Fruit fly (Drosophila melanogaster): ENCODE results near the gene CG10581.
A peak's percentile ranks its signal among the peaks of the same experiment; 100 is the strongest.

The CG10581 gene

dm6 chr3L:21026917-21027517 lies 7.0 kb downstream of the CG10581 start, which contains the start of gene skd:
Gene skd, minus strand, starts transcription at chr3L:21027434.
- TF ChIP-seq Mnt (GFP tag; optimal IDR thresholded peaks at IDR 0.05) = peak; percentile 6
- TF ChIP-seq cic (GFP tag; optimal IDR thresholded peaks at IDR 0.05) = no peak

DNA sequence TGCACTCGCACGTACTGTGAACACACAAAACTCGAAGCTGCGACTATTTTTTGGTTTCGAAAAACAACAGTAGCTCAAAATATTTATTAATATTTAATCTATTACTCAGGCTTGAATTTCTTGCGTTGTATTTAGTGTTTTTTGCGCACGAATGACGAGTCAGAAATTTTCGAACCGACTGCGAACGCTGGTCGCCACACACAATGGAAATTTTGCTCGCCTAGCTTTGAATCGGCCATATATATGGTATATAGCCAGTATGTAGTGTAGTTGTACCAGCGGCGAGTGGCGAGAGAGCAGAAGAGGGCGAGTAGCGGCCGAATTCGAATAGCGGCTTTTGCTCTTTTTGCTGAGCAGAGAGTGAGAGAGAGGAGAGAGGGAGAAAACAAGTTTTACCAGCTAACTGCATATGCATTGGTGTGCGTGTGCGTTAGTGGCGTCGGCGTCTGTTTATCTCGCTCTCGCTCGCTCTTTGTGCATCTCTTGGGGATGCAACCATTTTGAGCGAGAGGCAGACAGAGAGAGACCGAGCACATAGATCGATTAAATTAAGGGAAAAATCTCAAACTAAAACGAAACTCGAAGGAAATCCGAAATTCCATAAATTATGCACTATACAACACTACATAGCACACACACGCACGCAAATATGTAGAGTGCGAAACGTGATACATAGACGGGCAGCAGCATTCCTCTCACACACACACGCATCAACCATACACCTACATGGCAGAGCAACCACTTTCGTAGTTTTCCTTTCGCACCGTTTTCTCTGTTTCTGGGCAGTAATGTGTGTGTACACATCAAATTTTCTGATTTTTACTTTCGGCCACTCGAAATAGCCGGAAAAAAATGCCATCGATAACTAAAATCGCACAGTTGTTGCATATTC lies 7.7 kb downstream of the CG10581 start:
- TF ChIP-seq kay (GFP tag; ENCODE audit: borderline replicate concordance) (no peak), CG33017 (tag; optimal IDR thresholded peaks at IDR 0.05) (no peak), pad (GFP tag; optimal IDR thresholded peaks at IDR 0.05) (peak; percentile 47), Hr96 (GFP tag; optimal IDR thresholded peaks at IDR 0.05) (peak; percentile 28), Mnt (GFP tag; optimal IDR thresholded peaks at IDR 0.05) (peak; percentile 58), CG12768 (GFP tag; optimal IDR thresholded peaks at IDR 0.05) (peak; percentile 3), ovo (GFP tag; optimal IDR thresholded peaks at IDR 0.05) (peak; percentile 70), tj (GFP tag; optimal IDR thresholded peaks at IDR 0.05) (peak; percentile 41), CG11617 (GFP tag; optimal IDR thresholded peaks at IDR 0.05) (peak; percentile 32)

DNA sequence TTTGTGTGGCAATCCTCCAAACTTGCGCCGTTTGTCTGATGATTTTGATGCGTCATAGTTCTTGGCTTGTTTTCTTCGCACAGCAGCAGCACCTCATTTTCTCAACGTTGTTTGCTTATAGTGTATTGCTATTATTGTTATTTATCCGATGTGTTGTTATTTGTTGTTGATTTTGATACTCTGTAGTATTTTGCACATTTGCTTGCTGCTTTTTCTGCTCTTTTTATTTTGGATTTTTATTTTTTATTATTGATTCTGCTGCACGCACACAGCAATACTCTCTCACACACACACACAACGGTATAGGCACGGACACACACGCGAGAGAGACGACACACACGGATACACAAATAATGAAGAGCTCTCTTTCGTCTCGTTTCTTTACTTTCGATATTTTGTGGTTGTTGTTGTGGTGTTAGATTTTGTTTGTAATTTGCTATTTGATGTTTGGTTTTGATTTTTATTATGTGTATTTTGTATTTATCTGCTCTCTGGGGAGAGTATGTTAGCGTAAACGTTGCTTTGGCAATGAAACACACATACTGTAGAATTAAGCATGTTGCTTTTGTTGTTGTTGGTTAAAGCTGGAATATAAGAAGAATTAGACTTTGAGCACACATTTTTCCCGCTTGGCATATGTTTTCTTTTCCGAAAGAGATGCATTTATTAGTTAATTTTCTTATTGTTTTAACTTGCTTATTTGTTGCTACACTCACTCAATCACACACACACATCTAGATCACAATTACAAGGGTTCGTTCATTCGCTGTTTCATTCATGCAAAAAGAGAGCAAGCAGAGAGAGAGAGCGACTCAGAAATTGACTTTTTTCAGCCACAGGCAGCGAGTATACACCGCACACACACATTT lies 8.8 kb downstream of the CG10581 start:
- TF ChIP-seq CG7101 (tag; optimal IDR thresholded peaks at IDR 0.05) (peak; percentile 43), CG14711 (tag; optimal IDR thresholded peaks at IDR 0.05) (peak; percentile 4), tj (GFP tag; optimal IDR thresholded peaks at IDR 0.05) (peak; percentile 24), CG12768 (GFP tag; optimal IDR thresholded peaks at IDR 0.05) (peak; percentile 84), pad (GFP tag; optimal IDR thresholded peaks at IDR 0.05) (no peak), Mnt (GFP tag; optimal IDR thresholded peaks at IDR 0.05) (peak; percentile 16), Hr96 (GFP tag; optimal IDR thresholded peaks at IDR 0.05) (no peak), Clk (GFP tag; optimal IDR thresholded peaks at IDR 0.05) (peak; percentile 32), CG1620 (GFP tag; optimal IDR thresholded peaks at IDR 0.05) (no peak), CG7045 (GFP tag; optimal IDR thresholded peaks at IDR 0.05) (peak; percentile 72), CG5204 (GFP tag; optimal IDR thresholded peaks at IDR 0.05) (no peak), CG11617 (GFP tag; optimal IDR thresholded peaks at IDR 0.05) (peak; percentile 49), cic (GFP tag; optimal IDR thresholded peaks at IDR 0.05) (peak; percentile 74), cnc (optimal IDR thresholded peaks at IDR 0.05) (no peak), Crg-1 (GFP tag; optimal IDR thresholded peaks at IDR 0.05) (no peak), bab1 (GFP tag; optimal IDR thresholded peaks at IDR 0.05) (no peak), CG33017 (tag; optimal IDR thresholded peaks at IDR 0.05) (peak; percentile 51), toe (GFP tag; optimal IDR thresholded peaks at IDR 0.05) (no peak), kay (GFP tag; ENCODE audit: borderline replicate concordance) (peak; percentile 98), ovo (GFP tag; optimal IDR thresholded peaks at IDR 0.05) (peak; percentile 25)

dm6 chr3L:21024563-21024962 lies 9.4 kb downstream of the CG10581 start:
- TF ChIP-seq pad (GFP tag; optimal IDR thresholded peaks at IDR 0.05) = no peak
- TF ChIP-seq bab1 (GFP tag; optimal IDR thresholded peaks at IDR 0.05) = no peak
- TF ChIP-seq ovo (GFP tag; optimal IDR thresholded peaks at IDR 0.05) = no peak
- TF ChIP-seq CG12768 (GFP tag; optimal IDR thresholded peaks at IDR 0.05) = no peak
- no peak for TF ChIP-seq toe (GFP tag; optimal IDR thresholded peaks at IDR 0.05)
- TF ChIP-seq Hr96 (GFP tag; optimal IDR thresholded peaks at IDR 0.05) = no peak
- TF ChIP-seq CG1620 (GFP tag; optimal IDR thresholded peaks at IDR 0.05) = no peak
- TF ChIP-seq Crg-1 (GFP tag; optimal IDR thresholded peaks at IDR 0.05) = no peak
- no peak for TF ChIP-seq CG11617 (GFP tag; optimal IDR thresholded peaks at IDR 0.05)

dm6 chr3L:21023795-21024194 lies 10.2 kb downstream of the CG10581 start:
- no peak for TF ChIP-seq CG11617 (GFP tag; optimal IDR thresholded peaks at IDR 0.05)

DNA sequence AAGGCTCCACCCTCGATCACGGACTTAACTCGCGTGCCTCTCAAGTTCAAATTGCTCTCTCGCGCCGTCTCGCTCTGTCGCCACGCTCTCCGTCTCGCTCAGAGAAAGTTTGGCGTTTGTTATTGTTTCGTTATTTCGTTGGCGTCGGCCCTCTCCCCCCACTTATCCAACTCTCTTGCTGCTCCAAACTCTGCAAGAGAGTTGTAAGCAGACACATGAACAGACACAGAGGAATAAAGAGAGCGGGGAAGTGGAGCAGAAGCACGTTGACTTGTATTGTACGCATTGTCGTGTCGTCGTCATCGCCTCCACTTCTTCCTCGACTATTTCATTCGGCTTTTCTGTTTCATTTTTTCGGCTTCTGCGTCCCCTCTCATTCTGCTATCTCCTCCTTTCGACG lies 10.6 kb downstream of the CG10581 start:
- TF ChIP-seq Clk (GFP tag; optimal IDR thresholded peaks at IDR 0.05) (no peak), toe (GFP tag; optimal IDR thresholded peaks at IDR 0.05) (no peak), CG11617 (GFP tag; optimal IDR thresholded peaks at IDR 0.05) (no peak), Mnt (GFP tag; optimal IDR thresholded peaks at IDR 0.05) (peak; percentile 28), tj (GFP tag; optimal IDR thresholded peaks at IDR 0.05) (peak; percentile 34), CG12768 (GFP tag; optimal IDR thresholded peaks at IDR 0.05) (no peak), bab1 (GFP tag; optimal IDR thresholded peaks at IDR 0.05) (no peak), cnc (optimal IDR thresholded peaks at IDR 0.05) (no peak), CG5204 (GFP tag; optimal IDR thresholded peaks at IDR 0.05) (no peak), kay (GFP tag; ENCODE audit: borderline replicate concordance) (no peak), CG7101 (tag; optimal IDR thresholded peaks at IDR 0.05) (no peak), cic (GFP tag; optimal IDR thresholded peaks at IDR 0.05) (no peak), CG7045 (GFP tag; optimal IDR thresholded peaks at IDR 0.05) (no peak)
